Worm (Caenorhabditis elegans) whole organism, late embryonic: ENCODE results near the gene glb-29.

ENCODE experiments used
- C38D4.7 ChIP-seq: fragments of 200-800 bp; sonication (Bioruptor generic); optimal IDR thresholded peaks from 2 replicates; lab custom pipeline; 2018; ENCODE audit warnings: mild to moderate bottlenecking, missing genetic modification characterization, moderate library complexity, missing compliant biosample characterization
- F13H6.1 ChIP-seq: sonication (generic microtip); optimal IDR thresholded peaks from 2 replicates; lab custom pipeline; 2016; ENCODE audit warnings: missing genetic modification characterization, missing compliant biosample characterization
- K09A11.1 ChIP-seq: sonication (generic microtip); optimal IDR thresholded peaks from 2 replicates; lab custom pipeline; 2017; ENCODE audit warnings: antibody characterized with exemption, mild to moderate bottlenecking, missing genetic modification characterization, missing compliant biosample characterization; ENCODE audit not compliant: insufficient read depth
- Y22D7AL.16 ChIP-seq: sonication (generic microtip); optimal IDR thresholded peaks from 2 replicates; lab custom pipeline; 2016; ENCODE audit warnings: missing genetic modification characterization, missing compliant biosample characterization
- ahr-1 ChIP-seq: sonication (generic microtip); optimal IDR thresholded peaks from 2 replicates; lab custom pipeline; 2016; ENCODE audit warnings: missing genetic modification characterization, missing compliant biosample characterization
- ama-1 ChIP-seq: fragments of 150-350 bp; optimal IDR thresholded peaks from 2 replicates; lab custom pipeline; 2014
- ceh-14 ChIP-seq: sonication (generic microtip); optimal IDR thresholded peaks from 2 replicates; lab custom pipeline; 2016; ENCODE audit warnings: missing genotype, missing genetic modification characterization, missing compliant biosample characterization
- ceh-19 ChIP-seq: fragments of 200-800 bp; sonication (Bioruptor generic); optimal IDR thresholded peaks from 2 replicates; lab custom pipeline; 2018; ENCODE audit warnings: mild to moderate bottlenecking, missing genetic modification characterization, missing compliant biosample characterization
- ceh-22 ChIP-seq: sonication (generic microtip); optimal IDR thresholded peaks from 2 replicates; lab custom pipeline; 2017; ENCODE audit warnings: missing biosample characterization, missing genetic modification characterization
- ceh-30 ChIP-seq: fragments of 150-350 bp; optimal IDR thresholded peaks from 2 replicates; lab custom pipeline; 2014; ENCODE audit warnings: missing biosample characterization, missing genetic modification characterization
- ceh-31 ChIP-seq: sonication (generic microtip); optimal IDR thresholded peaks from 2 replicates; lab custom pipeline; 2016; ENCODE audit warnings: missing genetic modification characterization, missing compliant biosample characterization
- ceh-34 ChIP-seq: sonication (generic microtip); optimal IDR thresholded peaks from 2 replicates; lab custom pipeline; 2016; ENCODE audit warnings: mild to moderate bottlenecking, missing genetic modification characterization, missing compliant biosample characterization
- ceh-45 ChIP-seq: fragments of 200-800 bp; sonication (Bioruptor generic); IDR thresholded peaks from 2 replicates; pipeline ENCODE4 v1.3.6; 2022; ENCODE audit warnings: missing genetic modification reagents, missing genetic modification characterization, missing compliant biosample characterization
- ceh-48 ChIP-seq: sonication (generic microtip); optimal IDR thresholded peaks from 2 replicates; lab custom pipeline; 2016; ENCODE audit warnings: missing genetic modification characterization, inconsistent platforms, missing compliant biosample characterization
- ceh-6 ChIP-seq: fragments of 200-800 bp; sonication (Bioruptor generic); optimal IDR thresholded peaks from 2 replicates; lab custom pipeline; 2018; ENCODE audit warnings: mild to moderate bottlenecking, missing genetic modification characterization, missing compliant biosample characterization
- ceh-9 ChIP-seq: sonication (generic microtip); optimal IDR thresholded peaks from 2 replicates; lab custom pipeline; 2016; ENCODE audit warnings: mild to moderate bottlenecking, missing genetic modification characterization, inconsistent platforms, missing compliant biosample characterization
- che-1 ChIP-seq: sonication (generic microtip); optimal IDR thresholded peaks from 2 replicates; lab custom pipeline; 2016; ENCODE audit warnings: mild to moderate bottlenecking, missing genetic modification characterization, missing compliant biosample characterization
- dmd-4 ChIP-seq: sonication (generic microtip); optimal IDR thresholded peaks from 2 replicates; lab custom pipeline; 2016; ENCODE audit warnings: borderline replicate concordance, missing genetic modification characterization, missing compliant biosample characterization
- dve-1 ChIP-seq: sonication (generic microtip); optimal IDR thresholded peaks from 2 replicates; lab custom pipeline; 2017; ENCODE audit warnings: antibody characterized with exemption, mild to moderate bottlenecking, missing genetic modification characterization, missing compliant biosample characterization
- elt-4 ChIP-seq: sonication (generic microtip); optimal IDR thresholded peaks from 2 replicates; lab custom pipeline; 2016; ENCODE audit warnings: missing genetic modification characterization, missing compliant biosample characterization
- ets-4 ChIP-seq: sonication (generic microtip); optimal IDR thresholded peaks from 2 replicates; lab custom pipeline; 2016; ENCODE audit warnings: missing genetic modification characterization, missing compliant biosample characterization
- eyg-1 ChIP-seq: sonication (generic microtip); optimal IDR thresholded peaks from 2 replicates; lab custom pipeline; 2016; ENCODE audit warnings: missing genotype, missing genetic modification characterization, missing compliant biosample characterization
- fax-1 ChIP-seq: sonication (generic microtip); optimal IDR thresholded peaks from 2 replicates; lab custom pipeline; 2016; ENCODE audit warnings: missing genotype, missing genetic modification characterization, missing compliant biosample characterization
- fkh-6 ChIP-seq: sonication (generic microtip); optimal IDR thresholded peaks from 2 replicates; lab custom pipeline; 2016; ENCODE audit warnings: missing genetic modification characterization, missing compliant biosample characterization
- hlh-15 ChIP-seq: sonication (generic microtip); optimal IDR thresholded peaks from 2 replicates; lab custom pipeline; 2016; ENCODE audit warnings: missing genetic modification characterization, missing compliant biosample characterization
- hlh-6 ChIP-seq: sonication (generic microtip); optimal IDR thresholded peaks from 2 replicates; lab custom pipeline; 2016; ENCODE audit warnings: missing genotype, missing genetic modification characterization, missing compliant biosample characterization
- hlh-8 ChIP-seq: sonication (generic microtip); optimal IDR thresholded peaks from 2 replicates; lab custom pipeline; 2016; ENCODE audit warnings: missing genotype, missing genetic modification characterization, missing compliant biosample characterization
- lim-6 ChIP-seq: sonication (generic microtip); optimal IDR thresholded peaks from 2 replicates; lab custom pipeline; 2016; ENCODE audit warnings: missing genetic modification characterization, missing compliant biosample characterization
- madf-2 ChIP-seq: sonication (generic microtip); optimal IDR thresholded peaks from 2 replicates; lab custom pipeline; 2017; ENCODE audit warnings: missing genetic modification characterization, missing compliant biosample characterization
- mec-3 ChIP-seq: sonication (generic microtip); optimal IDR thresholded peaks from 2 replicates; lab custom pipeline; 2016; ENCODE audit warnings: borderline replicate concordance, missing genetic modification characterization, missing compliant biosample characterization
- nfya-1 ChIP-seq: sonication (generic microtip); optimal IDR thresholded peaks from 2 replicates; lab custom pipeline; 2017; ENCODE audit warnings: missing genetic modification characterization, mild to moderate bottlenecking, missing compliant biosample characterization, antibody characterized with exemption, moderate library complexity
- nhr-11 ChIP-seq: fragments of 150-350 bp; optimal IDR thresholded peaks from 2 replicates; lab custom pipeline; 2014; ENCODE audit warnings: missing biosample characterization, missing genetic modification characterization
- nhr-232 ChIP-seq: sonication (generic microtip); optimal IDR thresholded peaks from 2 replicates; lab custom pipeline; 2016; ENCODE audit warnings: missing genetic modification characterization, missing compliant biosample characterization
- npax-4 ChIP-seq: sonication (generic microtip); optimal IDR thresholded peaks from 2 replicates; lab custom pipeline; 2016; ENCODE audit warnings: missing genetic modification characterization, missing compliant biosample characterization
- odd-2 ChIP-seq: sonication (generic microtip); optimal IDR thresholded peaks from 2 replicates; lab custom pipeline; 2017; ENCODE audit warnings: antibody characterized with exemption, mild to moderate bottlenecking, missing genetic modification characterization, missing compliant biosample characterization
- pag-3 ChIP-seq: sonication (generic microtip); optimal IDR thresholded peaks from 2 replicates; lab custom pipeline; 2016; ENCODE audit warnings: missing compliant biosample characterization, missing genetic modification characterization, borderline replicate concordance
- pha-4 ChIP-seq: fragments of 150-350 bp; optimal IDR thresholded peaks from 2 replicates; lab custom pipeline; 2018; ENCODE audit warnings: missing biosample characterization, missing genetic modification reagents, missing genetic modification characterization
- pqm-1 ChIP-seq: sonication (generic microtip); optimal IDR thresholded peaks from 2 replicates; lab custom pipeline; 2016; ENCODE audit warnings: missing genetic modification characterization, missing compliant biosample characterization
- pros-1 ChIP-seq: fragments of 150-350 bp; optimal IDR thresholded peaks from 2 replicates; lab custom pipeline; 2014; ENCODE audit warnings: missing biosample characterization, missing genetic modification reagents, missing genetic modification characterization
- sdc-2 ChIP-seq: sonication (generic microtip); optimal IDR thresholded peaks from 2 replicates; lab custom pipeline; 2016; ENCODE audit warnings: missing genotype, missing genetic modification characterization, missing compliant biosample characterization
- sox-2 ChIP-seq: fragments of 200-800 bp; sonication (Bioruptor generic); IDR thresholded peaks from 2 replicates; pipeline ENCODE4 v1.3.6; 2022; ENCODE audit warnings: missing genetic modification reagents, missing genetic modification characterization, missing compliant biosample characterization
- sox-4 ChIP-seq: sonication (generic microtip); optimal IDR thresholded peaks from 2 replicates; lab custom pipeline; 2017; ENCODE audit warnings: mild to moderate bottlenecking, missing genetic modification characterization, inconsistent platforms, missing compliant biosample characterization
- syd-9 ChIP-seq: sonication (generic microtip); optimal IDR thresholded peaks from 2 replicates; lab custom pipeline; 2016; ENCODE audit warnings: mild to moderate bottlenecking, missing genetic modification characterization, moderate library complexity, missing compliant biosample characterization
- ttx-3 ChIP-seq: sonication (generic microtip); optimal IDR thresholded peaks from 2 replicates; lab custom pipeline; 2016; ENCODE audit warnings: missing genetic modification reagents, missing genetic modification characterization, missing compliant biosample characterization
- unc-3 ChIP-seq, 2 experiments: fragments of 200-800 bp in 1 of 2; sonication (Bioruptor generic) in 1 of 2; sonication (generic microtip) in 1 of 2; conservative IDR thresholded peaks in 1 of 2; optimal IDR thresholded peaks in 1 of 2; 2 replicates each; pipeline versions ENCODE4 v1.3.6 to Lab custom; 2016 to 2022; ENCODE audit warnings: missing compliant biosample characterization in 2 of 2, missing genetic modification characterization in 2 of 2, missing genetic modification reagents in 1 of 2
- unc-42 ChIP-seq: sonication (generic microtip); optimal IDR thresholded peaks from 2 replicates; lab custom pipeline; 2016; ENCODE audit warnings: missing genotype, missing genetic modification characterization, missing compliant biosample characterization
- unc-55 ChIP-seq: sonication (generic microtip); optimal IDR thresholded peaks from 2 replicates; lab custom pipeline; 2017; ENCODE audit warnings: missing biosample characterization, missing genetic modification reagents, missing genetic modification characterization
- zip-5 ChIP-seq: sonication (generic microtip); optimal IDR thresholded peaks from 2 replicates; lab custom pipeline; 2016; ENCODE audit warnings: missing genetic modification characterization, missing compliant biosample characterization

glb-29 gene

DNA sequence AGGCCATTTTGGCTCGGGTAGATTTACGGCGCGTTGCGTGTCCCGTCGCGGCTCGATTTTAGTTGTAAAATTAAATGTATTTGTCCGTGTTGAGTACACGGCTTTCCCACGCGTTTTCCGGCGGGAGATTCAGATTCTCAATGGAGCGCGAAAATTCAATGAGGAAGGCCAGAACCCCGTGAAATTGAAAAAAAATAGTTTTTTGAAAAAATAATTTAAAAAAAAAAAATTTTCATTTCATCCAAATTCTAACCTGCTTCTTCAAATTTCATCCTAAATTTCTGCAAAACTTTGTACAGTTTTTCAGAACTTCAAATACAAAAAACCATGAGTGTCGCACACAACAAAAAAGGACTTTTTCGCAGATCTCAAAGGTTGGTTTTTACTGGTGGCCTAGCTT lies at the start of gene glb-29:
TSS of gene glb-29 (plus strand) at position 301 of the 400 bp plus-strand sequence.
- no peak for TF ChIP-seq ama-1 (lab: Kevin White, UChicago)
- no peak for TF ChIP-seq ceh-34 (tag; lab: Kevin White, UChicago)
- no peak for TF ChIP-seq K09A11.1
- no peak for TF ChIP-seq Y22D7AL.16 (tag; lab: Kevin White, UChicago)
- TF ChIP-seq unc-55, result no peak
- no peak for TF ChIP-seq hlh-6 (tag; lab: Kevin White, UChicago)
- TF ChIP-seq syd-9 (tag; lab: Kevin White, UChicago), result no peak
- no peak for TF ChIP-seq lim-6 (tag; lab: Kevin White, UChicago)
- no peak for TF ChIP-seq ceh-22 (tag; lab: Kevin White, UChicago)
- TF ChIP-seq eyg-1, result no peak
- TF ChIP-seq odd-2 (tag; lab: Kevin White, UChicago), result no peak

DNA sequence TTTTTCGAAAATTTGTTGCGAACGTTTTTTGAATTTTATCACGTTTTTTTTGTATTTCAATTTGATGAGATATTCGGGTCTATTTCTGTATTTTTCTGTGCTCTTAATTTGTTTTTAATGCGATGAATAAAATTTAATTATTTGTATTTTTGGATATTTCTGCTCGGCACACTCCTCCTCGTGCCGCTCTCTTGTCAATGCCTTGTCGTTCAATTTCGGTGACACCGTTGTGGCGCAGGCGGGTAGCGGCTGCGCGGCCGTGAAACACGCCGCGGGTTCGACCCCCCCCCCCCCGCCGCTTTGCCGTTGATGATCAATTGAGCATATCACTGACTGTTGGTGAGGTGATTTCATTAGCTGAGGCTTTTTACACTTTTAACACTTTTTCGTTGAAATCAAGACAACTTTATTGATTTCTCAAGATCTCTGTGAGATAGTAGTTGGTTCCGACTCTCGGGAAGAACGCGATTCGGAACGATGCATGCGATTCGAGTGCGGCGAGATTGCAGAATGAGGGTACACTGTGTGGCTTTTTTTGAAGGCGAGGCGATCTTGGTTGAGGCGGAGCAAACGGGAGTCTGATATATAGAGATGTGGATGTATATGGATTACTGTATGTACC lies 48.2 kb upstream of the glb-29 start:
- TF ChIP-seq C38D4.7 (GFP tag; lab: Kevin White, UChicago), result peak; percentile 99
- TF ChIP-seq F13H6.1 (tag; lab: Kevin White, UChicago), result peak; percentile 99
- TF ChIP-seq ceh-34 (tag; lab: Kevin White, UChicago), result peak; percentile 99
- peak; percentile 59 for TF ChIP-seq ceh-22 (tag; lab: Kevin White, UChicago)
- TF ChIP-seq fkh-6 (tag; lab: Kevin White, UChicago), result peak; percentile 98
- no peak for TF ChIP-seq unc-55
- TF ChIP-seq pag-3 (tag; lab: Kevin White, UChicago), result peak; percentile 99
- peak; percentile 98 for TF ChIP-seq elt-4 (tag; lab: Kevin White, UChicago)
- peak; percentile 95 for TF ChIP-seq zip-5 (tag; lab: Kevin White, UChicago)
- TF ChIP-seq dve-1 (tag; lab: Kevin White, UChicago), result peak; percentile 96
- peak; percentile 93 for TF ChIP-seq ets-4
- peak; percentile 99 for TF ChIP-seq lim-6 (tag; lab: Kevin White, UChicago)
- peak; percentile 100 for TF ChIP-seq ceh-14 (tag; lab: Kevin White, UChicago)
- TF ChIP-seq ttx-3 (tag; lab: Kevin White, UChicago), result peak; percentile 99
- TF ChIP-seq hlh-6 (tag; lab: Kevin White, UChicago), result peak; percentile 100
- peak; percentile 99 for TF ChIP-seq nhr-232
- peak; percentile 99 for TF ChIP-seq ceh-19 (GFP tag; lab: Kevin White, UChicago)
- TF ChIP-seq sox-2 (GFP tag; lab: Robert Waterston, UW), result peak; percentile 98
- TF ChIP-seq ceh-45 (GFP tag; lab: Robert Waterston, UW), result peak; percentile 100
- TF ChIP-seq hlh-15 (tag; lab: Kevin White, UChicago), result peak; percentile 99
- TF ChIP-seq syd-9 (tag; lab: Kevin White, UChicago), result peak; percentile 99
- peak; percentile 100 for TF ChIP-seq ceh-6 (GFP tag; lab: Kevin White, UChicago)
- peak; percentile 99 for TF ChIP-seq ahr-1
- TF ChIP-seq che-1 (tag; lab: Kevin White, UChicago), result peak; percentile 99
- peak; percentile 86 for TF ChIP-seq pros-1 (tag; lab: Kevin White, UChicago)
- TF ChIP-seq ceh-48 (tag; lab: Kevin White, UChicago), result peak; percentile 100
- TF ChIP-seq ceh-9 (tag; lab: Kevin White, UChicago), result peak; percentile 99
- TF ChIP-seq fax-1, result peak; percentile 98
- TF ChIP-seq sdc-2, result peak; percentile 95
- peak; percentile 99 for TF ChIP-seq pqm-1 (tag; lab: Kevin White, UChicago)
- TF ChIP-seq nhr-11 (tag; lab: Kevin White, UChicago), result no peak
- peak; percentile 91 for TF ChIP-seq mec-3 (tag; lab: Kevin White, UChicago)
- peak; percentile 96 for TF ChIP-seq K09A11.1
- TF ChIP-seq pha-4 (tag; lab: Kevin White, UChicago), result no peak
- peak; percentile 98 for TF ChIP-seq madf-2
- TF ChIP-seq unc-3 (GFP tag; conservative IDR thresholded peaks at IDR 0.05; lab: Robert Waterston, UW), result peak; percentile 100
- peak; percentile 99 for TF ChIP-seq unc-3 (tag; optimal IDR thresholded peaks at IDR 0.05; lab: Kevin White, UChicago)
- peak; percentile 97 for TF ChIP-seq ceh-31 (tag; lab: Kevin White, UChicago)
- peak; percentile 100 for TF ChIP-seq sox-4
- TF ChIP-seq ceh-30 (tag; lab: Kevin White, UChicago), result peak; percentile 88
- peak; percentile 92 for TF ChIP-seq nfya-1 (tag; lab: Kevin White, UChicago)
- TF ChIP-seq dmd-4 (tag; lab: Kevin White, UChicago), result peak; percentile 99
- peak; percentile 98 for TF ChIP-seq npax-4 (tag; lab: Kevin White, UChicago)
- TF ChIP-seq unc-42 (tag; lab: Kevin White, UChicago), result peak; percentile 94
- TF ChIP-seq hlh-8 (tag; lab: Kevin White, UChicago), result peak; percentile 98
